Worm (Caenorhabditis elegans): Measurements from ENCODE around the gene C08F1.10.
"Not testable (repeated sequence)": the region's sequence is repeated elsewhere in the genome, so short reads cannot be mapped to it uniquely, and the experiment has no call there.

Gene C08F1.10

DNA sequence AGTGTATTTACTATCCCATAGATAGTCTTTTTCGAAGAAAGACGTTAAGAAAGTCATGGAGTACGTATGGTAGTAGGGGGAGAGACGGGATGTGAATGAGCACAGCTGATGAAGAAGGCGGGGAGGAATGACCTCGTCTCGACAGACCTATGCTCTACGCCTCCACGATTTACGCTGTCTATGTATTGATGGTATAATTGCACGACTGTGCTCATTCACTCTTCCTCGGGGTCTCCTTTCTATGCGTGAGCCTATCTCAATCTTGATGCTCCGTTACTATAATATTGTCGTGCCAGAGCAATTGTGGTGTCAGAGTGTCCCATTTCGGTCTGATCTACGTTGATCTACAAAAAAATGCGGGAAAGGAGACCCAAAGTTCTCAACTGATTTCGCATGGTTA lies at the start of gene C08F1.10:
Gene C08F1.10 (minus strand): TSS at position 101 of the 400 bp plus-strand sequence.
- TF ChIP-seq unc-62 (GFP tag; optimal IDR thresholded peaks at IDR 0.05), result no peak

DNA sequence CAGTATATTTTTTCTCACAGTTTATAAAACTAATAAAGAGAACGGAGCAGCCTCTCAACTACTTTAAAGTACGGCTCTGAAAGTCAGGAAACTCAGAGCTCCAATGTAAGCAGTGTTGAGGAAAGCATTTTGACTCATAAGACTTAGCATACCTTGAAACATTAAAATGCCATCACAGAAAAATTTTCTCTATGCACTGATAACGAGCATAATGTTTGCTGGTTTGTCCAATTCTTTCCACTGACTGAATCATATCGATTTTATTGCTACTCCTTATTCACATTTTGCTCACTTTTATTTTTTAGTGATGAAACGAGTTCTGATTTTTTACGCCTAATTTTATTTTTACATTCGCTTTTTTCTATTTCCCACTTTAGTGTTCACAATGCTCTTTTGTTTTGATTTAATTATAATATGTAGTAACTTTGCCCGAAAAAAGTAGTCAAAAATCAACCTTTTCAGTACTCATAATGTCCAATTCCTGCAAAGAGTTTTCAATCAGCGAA lies 45.8 kb upstream of the C08F1.10 start, which contains the start of gene math-39:
Gene math-39 (plus strand): TSS at position 456 of the 506 bp plus-strand sequence.
- no peak for TF ChIP-seq unc-62 (GFP tag; optimal IDR thresholded peaks at IDR 0.05)

DNA sequence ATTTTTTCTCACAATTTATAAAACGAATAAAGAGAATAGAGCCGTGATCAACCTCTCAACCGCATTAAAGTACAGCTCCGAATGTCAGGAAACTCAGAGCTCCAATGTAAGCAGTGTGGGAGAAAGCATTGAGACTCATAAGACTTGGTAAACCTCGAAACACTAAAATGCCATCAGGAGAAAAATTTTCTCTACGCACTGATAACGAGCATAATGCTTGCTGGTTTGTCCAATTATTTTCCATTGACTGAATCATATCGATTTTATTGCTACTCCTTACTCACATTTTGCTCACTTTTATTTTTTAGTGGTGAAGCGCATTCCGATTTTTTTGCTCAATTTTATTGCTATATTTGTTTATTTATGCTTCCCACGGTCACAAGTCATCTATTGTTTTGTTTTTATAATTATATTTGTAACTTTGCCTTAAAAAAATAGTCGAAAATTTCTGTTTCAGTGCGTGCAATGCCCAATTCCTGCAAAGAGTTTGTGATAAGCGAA lies 44.1 kb upstream of the C08F1.10 start, which contains the start of gene math-40:
Gene math-40 (plus strand): TSS at position 451 of the 501 bp plus-strand sequence.
- no peak for TF ChIP-seq unc-62 (GFP tag; optimal IDR thresholded peaks at IDR 0.05)

DNA sequence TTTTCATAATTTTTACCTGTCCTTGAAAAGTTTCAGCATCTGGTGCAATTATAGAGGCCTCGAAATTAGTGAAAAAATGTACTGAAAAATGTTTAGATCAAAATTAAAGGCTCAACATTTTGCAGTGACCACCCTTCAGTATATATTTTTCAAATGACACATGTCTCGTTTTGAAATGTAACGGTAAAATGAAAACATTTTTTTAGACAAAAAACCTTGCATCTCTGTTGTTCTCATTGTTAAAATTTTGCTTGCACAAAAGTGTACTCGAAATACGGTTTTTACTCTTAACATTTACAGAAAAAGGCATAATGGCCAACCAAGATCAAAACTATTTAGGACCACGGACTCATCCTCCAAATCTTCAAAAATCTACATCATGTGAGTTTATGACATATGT lies 38.2 kb upstream of the C08F1.10 start, which contains the start of gene math-41:
Gene math-41 (plus strand): TSS at position 301 of the 400 bp plus-strand sequence.
- not testable (repeated sequence) for TF ChIP-seq unc-62 (GFP tag; optimal IDR thresholded peaks at IDR 0.05)

DNA sequence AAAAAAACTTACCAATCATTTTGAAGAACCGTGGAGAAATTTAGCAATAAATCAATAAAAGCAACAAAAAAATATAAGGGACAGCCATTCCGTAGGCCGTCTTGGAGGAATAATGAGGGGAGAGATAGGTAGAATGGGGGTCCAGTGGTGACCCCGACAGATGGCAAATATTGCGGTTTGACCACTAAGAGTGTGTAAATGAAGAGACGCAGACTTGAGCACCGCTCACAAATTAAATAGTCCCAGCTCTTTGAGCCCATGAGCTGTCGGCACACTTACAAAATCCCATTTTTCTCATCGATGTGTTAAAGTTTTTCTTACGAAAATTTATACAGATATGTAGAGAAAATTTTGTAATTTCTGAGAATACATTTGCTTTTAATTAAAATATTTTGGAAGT lies 34.7 kb upstream of the C08F1.10 start, which contains the start of gene fbxa-3:
Gene fbxa-3 (minus strand): TSS at position 101 of the 400 bp plus-strand sequence.
- no peak for TF ChIP-seq unc-62 (GFP tag; optimal IDR thresholded peaks at IDR 0.05)

DNA sequence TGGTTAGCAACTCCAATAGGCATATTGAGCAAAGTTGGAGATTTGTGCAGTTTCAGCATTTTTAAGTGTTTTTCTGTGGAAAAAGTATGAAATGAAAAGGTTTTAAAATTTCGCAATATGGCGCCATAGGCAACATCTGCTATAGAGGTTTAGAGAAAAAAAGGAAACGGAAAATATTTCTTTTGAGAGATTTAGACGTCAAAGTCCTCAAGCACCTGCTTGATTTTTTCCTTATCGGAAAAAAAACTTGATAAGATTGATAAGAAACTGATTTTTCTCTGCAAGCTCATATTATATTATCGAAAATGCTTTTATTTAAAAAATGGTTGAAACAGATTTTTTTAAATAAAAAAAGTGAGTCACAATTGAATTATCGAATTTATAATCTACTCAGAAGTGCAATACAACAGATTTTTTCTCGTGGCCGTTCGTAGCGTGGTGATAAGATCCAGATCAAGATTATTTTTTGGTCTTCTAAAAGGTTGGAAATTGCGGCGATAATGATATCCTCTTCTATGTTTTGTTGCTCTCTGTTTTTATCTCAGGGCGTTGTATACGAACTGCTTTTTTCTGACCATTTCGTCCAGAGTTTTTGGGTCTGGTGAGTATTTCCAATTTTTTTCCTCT lies 33.9 kb upstream of the C08F1.10 start, which contains the start of gene fbxc-19:
Gene fbxc-19 (plus strand): TSS at position 536 of the 627 bp plus-strand sequence.
- TF ChIP-seq unc-62 (GFP tag; optimal IDR thresholded peaks at IDR 0.05), result no peak

DNA sequence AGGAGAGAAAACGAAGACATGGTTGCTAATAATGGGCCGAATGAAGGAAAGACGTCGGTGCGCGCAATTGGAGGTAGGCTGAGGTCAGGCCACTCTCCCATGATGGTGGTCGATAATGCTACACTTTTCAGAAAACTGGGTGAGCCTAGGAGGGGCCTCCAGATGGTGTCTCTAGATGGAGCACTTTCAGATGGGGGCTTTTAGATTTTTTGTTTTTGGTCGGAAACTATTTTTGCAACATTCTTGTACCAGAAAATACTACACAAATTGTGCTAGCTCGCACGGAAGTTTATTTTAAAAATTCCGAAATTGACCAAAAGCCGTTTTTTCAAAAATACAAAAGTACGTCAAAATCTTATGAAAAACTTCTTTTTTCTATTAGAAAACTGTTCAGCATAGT lies 32.2 kb upstream of the C08F1.10 start, which contains the start of gene fbxb-10:
Gene fbxb-10 (minus strand): TSS at position 101 of the 400 bp plus-strand sequence.
- no peak for TF ChIP-seq unc-62 (GFP tag; optimal IDR thresholded peaks at IDR 0.05)

DNA sequence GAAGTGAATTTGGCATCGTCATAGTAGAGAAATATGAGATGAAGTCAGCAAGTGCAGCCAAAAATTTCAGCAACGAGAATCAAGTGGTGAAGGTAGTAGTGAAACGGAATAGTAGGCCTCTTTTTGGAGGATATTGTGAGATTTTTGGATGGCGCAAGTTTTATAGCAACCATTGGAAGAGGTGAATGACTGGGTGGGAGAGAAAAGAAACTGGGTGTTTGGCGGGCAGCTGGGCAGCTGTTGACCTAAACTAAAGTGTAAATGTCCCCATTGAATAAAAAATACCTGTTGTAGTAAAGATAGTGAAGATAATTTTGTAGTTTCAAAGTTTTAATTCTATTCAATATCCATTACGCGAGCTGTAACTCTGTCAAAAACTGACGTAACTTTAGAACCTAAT lies 29.9 kb upstream of the C08F1.10 start:
- TF ChIP-seq unc-62 (GFP tag; optimal IDR thresholded peaks at IDR 0.05), result no peak

DNA sequence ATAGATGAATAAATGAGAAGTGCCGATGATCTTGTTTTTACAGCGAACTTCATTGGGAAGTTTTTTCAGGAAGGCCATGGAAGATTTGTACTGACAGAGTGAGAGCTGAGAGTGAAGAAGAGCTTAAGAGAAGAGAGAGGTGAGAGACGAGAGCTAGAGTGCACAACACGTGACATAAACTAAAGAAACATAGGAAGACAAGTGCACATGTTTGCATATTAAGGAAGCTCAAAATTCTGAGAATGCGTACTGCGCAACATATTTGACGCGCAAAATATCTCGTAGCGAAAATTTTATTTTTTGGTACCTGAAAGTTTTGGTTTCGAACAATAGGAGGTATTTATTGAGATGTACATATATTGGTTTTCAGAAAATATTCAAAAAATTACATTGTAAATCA lies 22.1 kb upstream of the C08F1.10 start, which contains the start of gene C08F1.8:
Gene C08F1.8 (minus strand): TSS at position 101 of the 400 bp plus-strand sequence.
- no peak for TF ChIP-seq unc-62 (GFP tag; optimal IDR thresholded peaks at IDR 0.05)

DNA sequence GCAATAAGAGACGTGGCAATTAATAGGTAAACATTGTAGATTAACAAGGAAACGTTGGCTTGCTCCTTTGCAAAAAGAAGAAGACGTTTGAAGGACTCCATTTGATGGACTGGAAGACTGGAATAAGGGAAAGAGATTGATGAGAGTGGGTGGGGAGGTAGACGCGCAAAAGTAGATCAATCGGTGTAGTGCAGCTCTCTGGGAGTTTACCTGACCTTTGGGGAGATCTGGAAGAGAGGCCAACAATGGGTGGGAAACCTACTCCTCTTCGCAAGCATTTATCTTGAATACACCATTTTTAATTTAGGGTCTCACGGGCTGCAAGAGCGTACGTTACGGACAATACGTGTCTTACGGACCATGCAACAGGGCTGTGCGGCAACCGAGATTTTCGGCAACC lies 20.2 kb upstream of the C08F1.10 start, which contains the start of gene C08F1.12:
Gene C08F1.12 (minus strand): TSS at position 101 of the 400 bp plus-strand sequence.
- TF ChIP-seq unc-62 (GFP tag; optimal IDR thresholded peaks at IDR 0.05), result no peak

DNA sequence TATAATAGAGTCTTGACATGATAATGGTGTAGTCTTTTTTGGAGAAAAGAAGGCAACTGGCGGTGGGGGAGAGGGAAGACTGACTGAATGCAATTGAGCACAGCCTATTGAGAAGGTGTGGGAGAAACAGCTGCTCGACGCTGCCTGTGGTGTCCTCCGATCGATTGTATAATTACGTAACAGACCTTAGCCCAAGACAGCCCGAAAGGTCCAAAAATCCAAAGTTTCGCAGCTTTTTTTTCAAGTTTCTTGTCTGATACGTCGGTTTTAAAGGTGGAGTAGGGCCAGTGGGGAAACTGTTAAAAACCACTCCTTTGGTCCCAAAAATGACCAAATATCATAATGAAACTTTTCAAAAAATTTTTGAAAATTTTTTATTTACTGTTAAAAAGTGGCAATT lies 2.0 kb upstream of the C08F1.10 start, which contains the start of the genes C08F1.6 and fbxb-13:
Gene C08F1.6 (minus strand): TSS at position 101 of the 400 bp plus-strand sequence.
Gene fbxb-13 (plus strand): TSS at position 191 of the 400 bp plus-strand sequence.
- no peak for TF ChIP-seq unc-62 (GFP tag; optimal IDR thresholded peaks at IDR 0.05)

DNA sequence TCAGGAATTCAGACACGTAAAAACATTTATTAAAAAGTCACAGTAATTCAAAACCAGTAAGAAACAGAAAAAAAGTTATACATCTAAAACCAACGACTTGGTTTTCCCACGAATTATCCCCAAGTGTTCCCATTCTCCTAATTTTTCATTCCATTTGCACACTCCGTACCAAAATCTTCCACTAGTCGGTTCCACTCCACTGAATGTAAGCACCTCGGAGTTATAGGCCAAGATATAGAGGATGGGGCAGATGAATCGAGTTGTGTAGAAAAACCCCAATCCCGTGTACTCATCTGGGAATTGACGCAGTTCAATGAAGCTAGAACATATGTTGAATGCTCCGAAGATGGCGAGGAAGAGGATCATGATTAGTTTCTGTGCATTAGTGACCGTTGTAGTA lies 1.1 kb upstream of the C08F1.10 start:
- no peak for TF ChIP-seq unc-62 (GFP tag; optimal IDR thresholded peaks at IDR 0.05)

DNA sequence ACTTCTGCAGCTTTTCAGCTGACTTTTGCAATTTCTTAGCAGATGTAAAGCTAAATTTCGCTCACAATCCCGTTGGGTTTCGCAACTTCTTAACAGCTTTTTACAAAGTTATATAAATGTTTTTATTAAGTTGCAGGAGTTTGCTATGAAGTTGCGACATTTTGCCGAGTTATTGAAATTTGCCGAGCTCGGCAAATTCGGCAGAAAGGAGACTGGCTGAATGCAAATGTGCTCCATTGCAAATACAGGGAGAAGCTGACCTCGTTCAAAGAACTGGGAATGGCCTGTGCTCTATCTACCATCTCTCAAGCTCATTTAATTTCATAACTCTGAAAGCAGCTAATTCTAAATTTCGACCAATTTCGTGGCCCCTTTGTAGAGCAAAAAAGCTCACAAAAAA lies 1.3 kb downstream of the C08F1.10 start, which contains the start of gene C08F1.11:
Gene C08F1.11 (minus strand): TSS at position 101 of the 400 bp plus-strand sequence.
- no peak for TF ChIP-seq unc-62 (GFP tag; optimal IDR thresholded peaks at IDR 0.05)

DNA sequence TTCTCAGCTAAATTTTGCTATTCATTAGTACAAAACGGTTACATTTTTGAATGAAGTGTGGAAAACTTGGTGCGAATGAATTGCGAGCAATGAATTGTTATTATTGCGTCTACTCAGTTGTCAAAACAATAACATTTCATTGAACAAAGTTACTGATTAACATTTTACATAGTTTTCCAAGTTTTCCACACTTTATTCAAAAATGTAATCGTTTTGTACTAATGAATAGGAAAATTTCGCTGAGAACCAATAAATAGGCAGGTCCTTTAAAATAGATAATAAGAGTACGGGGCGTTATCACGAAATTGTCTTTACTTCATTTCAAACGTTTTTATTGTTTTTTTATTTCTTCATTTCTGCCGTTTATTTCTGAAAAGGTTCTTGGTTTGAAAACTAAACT lies 3.6 kb downstream of the C08F1.10 start, which contains the start of gene math-4:
Gene math-4 (minus strand): TSS at position 101 of the 400 bp plus-strand sequence.
- no peak for TF ChIP-seq unc-62 (GFP tag; optimal IDR thresholded peaks at IDR 0.05)

DNA sequence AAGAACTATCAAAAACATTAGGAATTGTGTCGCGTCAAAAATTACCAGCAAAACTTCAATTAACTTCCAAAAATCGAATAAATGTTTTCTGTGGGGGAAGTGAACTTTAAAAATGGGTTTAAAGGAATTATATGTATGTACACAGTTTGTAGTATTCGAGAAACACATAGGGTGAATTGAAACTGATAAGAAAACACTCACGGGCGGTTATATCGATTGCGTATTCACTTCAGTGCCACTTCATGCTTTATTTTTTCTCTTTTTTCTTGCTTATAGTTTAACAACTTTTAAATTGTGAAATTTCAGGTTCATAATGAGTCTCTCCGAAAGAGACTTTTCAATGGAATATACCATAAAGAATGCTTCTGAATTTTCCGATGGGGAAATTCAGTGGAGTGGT lies 10.9 kb downstream of the C08F1.10 start, which contains the start of gene F36H5.14:
Gene F36H5.14 (plus strand): TSS at position 301 of the 400 bp plus-strand sequence.
- TF ChIP-seq unc-62 (GFP tag; optimal IDR thresholded peaks at IDR 0.05), result not testable (repeated sequence)

DNA sequence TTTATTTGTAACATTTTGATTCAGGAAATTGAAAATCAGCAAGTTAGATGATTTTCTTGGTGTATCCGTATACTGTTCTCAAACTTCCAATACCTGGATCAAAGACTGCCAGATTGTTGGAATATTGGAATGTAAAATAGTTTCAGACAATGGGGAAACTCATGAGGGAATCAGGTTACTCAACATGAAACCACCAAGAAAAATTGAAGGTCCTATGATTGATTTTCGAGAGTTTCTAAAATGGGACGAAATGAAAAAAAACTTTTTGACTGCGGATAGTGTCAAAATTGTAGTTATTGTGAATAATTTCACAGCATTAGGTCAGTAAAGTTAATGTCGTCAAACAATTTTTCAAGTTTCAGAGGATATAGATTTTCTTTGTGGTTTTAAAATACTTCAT lies 14.3 kb downstream of the C08F1.10 start, which contains the start of gene math-3:
Gene math-3 (plus strand): TSS at position 301 of the 400 bp plus-strand sequence.
- TF ChIP-seq unc-62 (GFP tag; optimal IDR thresholded peaks at IDR 0.05), result no peak

All from whole organism, dauer.